Worm (Caenorhabditis elegans): ENCODE data around the gene C49A9.3.

C49A9.3 gene

ce11 chrIV:6185578-6185977 is 36.3 kb upstream of the C49A9.3 start, which contains the start of gene asp-9 (continued):
- TF ChIP-seq unc-62 (GFP tag; optimal IDR thresholded peaks at IDR 0.05 in 1 of 2) (peak in 1 of 2 experiments; percentile 49), unc-62 (tag; optimal IDR thresholded peaks at IDR 0.05) (no peak), ceh-44 (GFP tag; IDR thresholded peaks at IDR 0.05) (no peak), lin-13 (GFP tag; optimal IDR thresholded peaks at IDR 0.05) (no peak), spr-3 (GFP tag; optimal IDR thresholded peaks at IDR 0.05) (no peak), lin-15B (tag; optimal IDR thresholded peaks at IDR 0.05) (no peak), ceh-82 (tag; optimal IDR thresholded peaks at IDR 0.05) (no peak), nhr-6 (tag; optimal IDR thresholded peaks at IDR 0.05) (no peak), hlh-30 (tag; optimal IDR thresholded peaks at IDR 0.05; ENCODE audit: insufficient read depth) (no peak), ama-1 (optimal IDR thresholded peaks at IDR 0.05) (no peak), madf-9 (GFP tag; conservative IDR thresholded peaks at IDR 0.05) (no peak), nhr-237 (tag; optimal IDR thresholded peaks at IDR 0.05) (no peak), Y75B8A.6 (GFP tag; IDR thresholded peaks at IDR 0.05) (no peak), F44E2.7 (GFP tag; IDR thresholded peaks at IDR 0.05) (no peak), nhr-11 (tag; optimal IDR thresholded peaks at IDR 0.05) (no peak), php-3 (GFP tag; IDR thresholded peaks at IDR 0.05) (peak; percentile 96), snpc-4 (tag; optimal IDR thresholded peaks at IDR 0.05) (no peak), lsy-2 (tag; optimal IDR thresholded peaks at IDR 0.05) (no peak), duxl-1 (tag; optimal IDR thresholded peaks at IDR 0.05; ENCODE audit: poor library complexity) (no peak), nhr-111 (GFP tag; optimal IDR thresholded peaks at IDR 0.05) (no peak), spr-1 (tag; optimal IDR thresholded peaks at IDR 0.05) (no peak), egl-43 (GFP tag; IDR thresholded peaks at IDR 0.05) (no peak)

ce11 chrIV:6187160-6187559 is 34.7 kb upstream of the C49A9.3 start:
- TF ChIP-seq nhr-42 (GFP tag; IDR thresholded peaks at IDR 0.05) (no peak), F37D6.2 (tag; optimal IDR thresholded peaks at IDR 0.05) (no peak), T20F7.1 (GFP tag; optimal IDR thresholded peaks at IDR 0.05) (no peak), Y105C5A.15 (GFP tag; IDR thresholded peaks at IDR 0.05) (no peak), jun-1 (tag; optimal IDR thresholded peaks at IDR 0.05) (no peak), gei-8 (GFP tag; optimal IDR thresholded peaks at IDR 0.05) (no peak), aha-1 (tag) (peak; percentile 80), lin-1 (GFP tag; IDR thresholded peaks at IDR 0.05) (no peak), ceh-62 (tag; optimal IDR thresholded peaks at IDR 0.05) (no peak), hlh-30 (tag; optimal IDR thresholded peaks at IDR 0.05; ENCODE audit: insufficient read depth) (no peak), zfp-2 (tag; optimal IDR thresholded peaks at IDR 0.05) (no peak), unc-62 (GFP tag; optimal IDR thresholded peaks at IDR 0.05 in 1 of 2) (peak in 1 of 2 experiments; percentile 64), unc-62 (tag; optimal IDR thresholded peaks at IDR 0.05) (no peak), mes-2 (tag; optimal IDR thresholded peaks at IDR 0.05; ENCODE audit: poor library complexity, severe bottlenecking) (no peak)

ce11 chrIV:6200249-6200648 is 21.6 kb upstream of the C49A9.3 start:
- TF ChIP-seq T26A8.4 (GFP tag; IDR thresholded peaks at IDR 0.05) (no peak), unc-62 (GFP tag; optimal IDR thresholded peaks at IDR 0.05 in 1 of 2) (peak in 1 of 2 experiments; percentile 48), unc-62 (tag; optimal IDR thresholded peaks at IDR 0.05) (no peak)

ce11 chrIV:6201769-6202168 is 20.1 kb upstream of the C49A9.3 start, which contains the start of gene tkr-2:
Gene tkr-2, plus strand, starts transcription at chrIV:6202069.
- TF ChIP-seq nhr-76 (tag; optimal IDR thresholded peaks at IDR 0.05) = no peak

ce11 chrIV:6206294-6206776 is 15.6 kb upstream of the C49A9.3 start, which contains the start of gene C49A9.10:
Gene C49A9.10, minus strand, starts transcription at chrIV:6206344.
- TF ChIP-seq Y5F2A.4 (GFP tag; optimal IDR thresholded peaks at IDR 0.05) = no peak
- TF ChIP-seq skn-1 (tag; optimal IDR thresholded peaks at IDR 0.05) = no peak
- no peak for TF ChIP-seq nhr-6 (tag; optimal IDR thresholded peaks at IDR 0.05)
- TF ChIP-seq aha-1 (tag) = peak; percentile 52
- peak; percentile 33 for TF ChIP-seq F37D6.2 (tag; optimal IDR thresholded peaks at IDR 0.05)
- no peak for TF ChIP-seq ceh-28 (tag; optimal IDR thresholded peaks at IDR 0.05)
- no peak for TF ChIP-seq snpc-4 (tag; optimal IDR thresholded peaks at IDR 0.05)
- no peak for TF ChIP-seq madf-9 (GFP tag; conservative IDR thresholded peaks at IDR 0.05)
- TF ChIP-seq daf-8 (GFP tag; IDR thresholded peaks at IDR 0.05) = no peak
- peak; percentile 27 for TF ChIP-seq fkh-10 (GFP tag; optimal IDR thresholded peaks at IDR 0.05)
- TF ChIP-seq nhr-48 (tag; optimal IDR thresholded peaks at IDR 0.05) = peak; percentile 52
- TF ChIP-seq ces-1 (GFP tag; optimal IDR thresholded peaks at IDR 0.05) = no peak
- TF ChIP-seq sdz-12 (GFP tag; optimal IDR thresholded peaks at IDR 0.05) = no peak
- TF ChIP-seq ZK337.2 (GFP tag; IDR thresholded peaks at IDR 0.05) = peak; percentile 94
- 0 out of 2 replicates have a peak, but pooled peaks have one; percentile 28 for TF ChIP-seq ctbp-1 (GFP tag; IDR thresholded peaks at IDR 0.05)
- TF ChIP-seq T20F7.1 (GFP tag; optimal IDR thresholded peaks at IDR 0.05) = peak; percentile 70
- peak; percentile 69 for TF ChIP-seq duxl-1 (tag; optimal IDR thresholded peaks at IDR 0.05; ENCODE audit: poor library complexity)
